Fruit fly (Drosophila melanogaster) whole organism, embryonic: ENCODE data around the gene CG32985.

Experiments
- Abd-B ChIP-seq: fragments of 200-800 bp; sonication (Bioruptor generic); optimal IDR thresholded peaks from 2 replicates; lab custom pipeline; 2018; ENCODE audit warnings: missing biosample characterization, mild to moderate bottlenecking, missing genetic modification characterization, moderate library complexity
- Atf3 ChIP-seq: fragments of 200-800 bp; sonication (Bioruptor generic); optimal IDR thresholded peaks from 3 replicates; lab custom pipeline; 2016; ENCODE audit warnings: missing biosample characterization, missing genetic modification characterization
- CG10147 ChIP-seq: fragments of 200-800 bp; sonication (Bioruptor generic); optimal IDR thresholded peaks from 2 replicates; lab custom pipeline; 2019; ENCODE audit warnings: missing biosample characterization, mild to moderate bottlenecking, missing genetic modification characterization, moderate library complexity
- CG11456 ChIP-seq: fragments of 200-800 bp; sonication (Bioruptor generic); IDR thresholded peaks from 3 replicates; pipeline ENCODE4 v1.3.6; 2022; ENCODE audit warnings: missing biosample characterization, missing genetic modification characterization
- CG12104 ChIP-seq: fragments of 200-800 bp; sonication (Bioruptor generic); optimal IDR thresholded peaks from 3 replicates; lab custom pipeline; 2016; ENCODE audit warnings: missing biosample characterization, missing genetic modification characterization
- CG12942 ChIP-seq: fragments of 200-800 bp; sonication (Bioruptor generic); optimal IDR thresholded peaks from 3 replicates; lab custom pipeline; 2016; ENCODE audit warnings: missing biosample characterization, missing genetic modification characterization
- CG13424 ChIP-seq: fragments of 200-800 bp; sonication (Bioruptor generic); optimal IDR thresholded peaks from 2 replicates; lab custom pipeline; 2019; ENCODE audit warnings: missing biosample characterization, mild to moderate bottlenecking, missing genetic modification characterization, moderate library complexity
- CG13775 ChIP-seq: fragments of 200-800 bp; sonication (Bioruptor generic); optimal IDR thresholded peaks from 3 replicates; lab custom pipeline; 2017; ENCODE audit warnings: missing biosample characterization, mild to moderate bottlenecking, missing genetic modification characterization
- CG15073 ChIP-seq: fragments of 200-800 bp; sonication (Bioruptor generic); optimal IDR thresholded peaks from 2 replicates; lab custom pipeline; 2016; ENCODE audit warnings: missing biosample characterization, missing genetic modification characterization
- CG16813 ChIP-seq: fragments of 200-800 bp; sonication (Bioruptor generic); IDR thresholded peaks from 3 replicates; pipeline ENCODE4 v1.3.6; 2022; ENCODE audit warnings: missing biosample characterization, missing genetic modification characterization; ENCODE audit not compliant: partially characterized antibody
- CG16815 ChIP-seq: fragments of 200-800 bp; sonication (Bioruptor generic); optimal IDR thresholded peaks from 3 replicates; lab custom pipeline; 2017; ENCODE audit warnings: missing biosample characterization, mild to moderate bottlenecking, missing genetic modification characterization
- CG17328 ChIP-seq: fragments of 200-800 bp; sonication (Bioruptor generic); IDR thresholded peaks from 2 replicates; pipeline ENCODE4 v1.3.6; 2022; ENCODE audit warnings: missing biosample characterization, missing genetic modification characterization
- CG17359 ChIP-seq: fragments of 200-800 bp; sonication (Bioruptor generic); optimal IDR thresholded peaks from 3 replicates; lab custom pipeline; 2018; ENCODE audit warnings: missing biosample characterization, mild to moderate bottlenecking, missing genetic modification characterization, moderate library complexity
- CG17912 ChIP-seq: fragments of 200-800 bp; sonication (Bioruptor generic); optimal IDR thresholded peaks from 2 replicates; lab custom pipeline; 2018; ENCODE audit warnings: missing biosample characterization, mild to moderate bottlenecking, missing genetic modification characterization
- CG31441 ChIP-seq: fragments of 200-800 bp; sonication (Bioruptor generic); IDR thresholded peaks from 2 replicates; pipeline ENCODE4 v1.3.6; 2022; ENCODE audit warnings: missing biosample characterization, missing genetic modification characterization
- CG3281 ChIP-seq: fragments of 200-800 bp; sonication (Bioruptor generic); optimal IDR thresholded peaks from 3 replicates; lab custom pipeline; 2017; ENCODE audit warnings: missing biosample characterization, mild to moderate bottlenecking, missing genetic modification characterization
- CG33213 ChIP-seq: fragments of 200-800 bp; sonication (Bioruptor generic); optimal IDR thresholded peaks from 3 replicates; lab custom pipeline; 2016; ENCODE audit warnings: missing biosample characterization, missing genetic modification characterization
- CG4360 ChIP-seq: fragments of 200-800 bp; sonication (Bioruptor generic); IDR thresholded peaks from 2 replicates; pipeline ENCODE4 v1.3.6; 2022; ENCODE audit warnings: missing biosample characterization, missing genetic modification characterization
- CG5180 ChIP-seq: fragments of 200-800 bp; sonication (Bioruptor generic); optimal IDR thresholded peaks from 3 replicates; lab custom pipeline; 2017; ENCODE audit warnings: missing biosample characterization, missing genetic modification characterization, mild to moderate bottlenecking, moderate library complexity, missing genetic modification reagents
- CG6765 ChIP-seq: fragments of 200-800 bp; sonication (Bioruptor generic); optimal IDR thresholded peaks from 3 replicates; lab custom pipeline; 2017; ENCODE audit warnings: missing biosample characterization, mild to moderate bottlenecking, missing genetic modification characterization
- CG7786 ChIP-seq: fragments of 200-800 bp; sonication (Bioruptor generic); optimal IDR thresholded peaks from 2 replicates; lab custom pipeline; 2016; ENCODE audit warnings: missing biosample characterization, missing genetic modification characterization
- CG9437 ChIP-seq: fragments of 200-800 bp; sonication (Bioruptor generic); optimal IDR thresholded peaks from 2 replicates; lab custom pipeline; 2018; ENCODE audit warnings: missing biosample characterization, mild to moderate bottlenecking, missing genetic modification characterization
- Chrac-16 ChIP-seq: fragments of 200-800 bp; sonication (Bioruptor generic); optimal IDR thresholded peaks from 3 replicates; lab custom pipeline; 2016; ENCODE audit warnings: missing biosample characterization, missing genetic modification characterization
- Doc3 ChIP-seq: fragments of 200-800 bp; sonication (Bioruptor generic); IDR thresholded peaks from 3 replicates; pipeline ENCODE4 v1.3.6; 2022; ENCODE audit warnings: missing biosample characterization, missing genetic modification characterization; ENCODE audit not compliant: partially characterized antibody
- Eip74EF ChIP-seq, 2 experiments: fragments of 200-800 bp in 1 of 2; fragments of >200 bp in 1 of 2; sonication (Bioruptor generic) in 1 of 2; optimal IDR thresholded peaks; 2 replicates each; lab custom pipeline; 2017 to 2019; ENCODE audit warnings: missing biosample characterization in 2 of 2, missing genetic modification characterization in 2 of 2, mild to moderate bottlenecking in 1 of 2, moderate library complexity in 1 of 2
- Ets65A ChIP-seq: fragments of 200-800 bp; sonication (Bioruptor generic); peaks from one replicate; lab custom pipeline; 2016; ENCODE audit warnings: missing biosample characterization, missing genetic modification characterization
- Hr3 ChIP-seq: fragments of 200-800 bp; sonication (Bioruptor generic); optimal IDR thresholded peaks from 3 replicates; lab custom pipeline; 2016; ENCODE audit warnings: missing biosample characterization, missing genetic modification characterization
- Hsf ChIP-seq: fragments of 200-800 bp; sonication (Bioruptor generic); optimal IDR thresholded peaks from 3 replicates; lab custom pipeline; 2016; ENCODE audit warnings: missing biosample characterization, missing genetic modification characterization
- Lhr ChIP-seq: fragments of 200-800 bp; sonication (Bioruptor generic); optimal IDR thresholded peaks from 3 replicates; lab custom pipeline; 2017; ENCODE audit warnings: mild to moderate bottlenecking, missing biosample characterization, missing genetic modification reagents, missing genetic modification characterization
- Mrtf ChIP-seq: fragments of 200-800 bp; sonication (Bioruptor generic); IDR thresholded peaks from 3 replicates; pipeline ENCODE4 v1.3.6; 2022; ENCODE audit warnings: missing biosample characterization, missing genetic modification characterization
- Nf-YB ChIP-seq: fragments of 200-800 bp; sonication (Bioruptor generic); optimal IDR thresholded peaks from 3 replicates; lab custom pipeline; 2019; ENCODE audit warnings: missing biosample characterization, mild to moderate bottlenecking, missing genetic modification characterization, moderate library complexity
- Pdp1 ChIP-seq, 2 experiments: fragments of 200-800 bp; sonication (Bioruptor generic); optimal IDR thresholded peaks; 3 replicates each; lab custom pipeline; 2016; ENCODE audit warnings: missing biosample characterization in 2 of 2, missing genetic modification characterization in 2 of 2, mild to moderate bottlenecking in 1 of 2, moderate library complexity in 1 of 2
- ac ChIP-seq: fragments of 200-800 bp; sonication (Bioruptor generic); optimal IDR thresholded peaks from 3 replicates; lab custom pipeline; 2017; ENCODE audit warnings: missing biosample characterization, mild to moderate bottlenecking, missing genetic modification characterization
- bbx ChIP-seq: fragments of 200-800 bp; sonication (Bioruptor generic); IDR thresholded peaks from 2 replicates; pipeline ENCODE4 v1.3.6; 2022; ENCODE audit warnings: missing biosample characterization, missing genetic modification characterization; ENCODE audit not compliant: partially characterized antibody
- br ChIP-seq: fragments of >200 bp; optimal IDR thresholded peaks from 2 replicates; lab custom pipeline; 2017
- btn ChIP-seq: fragments of 200-800 bp; sonication (Bioruptor generic); optimal IDR thresholded peaks from 2 replicates; lab custom pipeline; 2016; ENCODE audit warnings: missing biosample characterization, missing genetic modification characterization
- dm ChIP-seq: fragments of 200-800 bp; sonication (Bioruptor generic); optimal IDR thresholded peaks from 3 replicates; lab custom pipeline; 2016; ENCODE audit warnings: missing biosample characterization, missing genetic modification characterization
- eve ChIP-seq, 2 experiments: fragments of >200 bp; optimal IDR thresholded peaks; 2 replicates each; lab custom pipeline; 2017; ENCODE audit warnings: missing biosample characterization in 2 of 2, missing genetic modification characterization in 2 of 2
- fd96Cb ChIP-seq: fragments of 200-800 bp; sonication (Bioruptor generic); optimal IDR thresholded peaks from 2 replicates; lab custom pipeline; 2018; ENCODE audit warnings: missing biosample characterization, mild to moderate bottlenecking, missing genetic modification characterization, moderate library complexity
- grn ChIP-seq: fragments of 200-800 bp; sonication (Bioruptor generic); optimal IDR thresholded peaks from 3 replicates; lab custom pipeline; 2017; ENCODE audit warnings: missing biosample characterization, missing genetic modification characterization
- inv ChIP-seq: fragments of 200-800 bp; sonication (Bioruptor generic); IDR thresholded peaks from 2 replicates; pipeline ENCODE4 v1.3.6; 2022; ENCODE audit warnings: missing biosample characterization, missing genetic modification characterization; ENCODE audit not compliant: partially characterized antibody
- kah ChIP-seq: fragments of 200-800 bp; sonication (Bioruptor generic); optimal IDR thresholded peaks from 2 replicates; lab custom pipeline; 2018; ENCODE audit warnings: missing biosample characterization, mild to moderate bottlenecking, missing genetic modification characterization
- maf-S ChIP-seq: fragments of 200-800 bp; sonication (Bioruptor generic); optimal IDR thresholded peaks from 2 replicates; lab custom pipeline; 2016; ENCODE audit warnings: missing biosample characterization, missing genetic modification characterization
- mam ChIP-seq: fragments of 200-800 bp; sonication (Bioruptor generic); optimal IDR thresholded peaks from 3 replicates; lab custom pipeline; 2016; ENCODE audit warnings: missing biosample characterization, missing genetic modification characterization
- salm ChIP-seq: fragments of 200-800 bp; sonication (Bioruptor generic); optimal IDR thresholded peaks from 2 replicates; lab custom pipeline; 2018; ENCODE audit warnings: missing biosample characterization, mild to moderate bottlenecking, missing genetic modification characterization
- slp2 ChIP-seq: fragments of 200-800 bp; sonication (Bioruptor generic); optimal IDR thresholded peaks from 2 replicates; lab custom pipeline; 2016; ENCODE audit warnings: missing biosample characterization, missing genetic modification characterization
- sob ChIP-seq: fragments of 200-800 bp; sonication (Bioruptor generic); IDR thresholded peaks from 2 replicates; pipeline ENCODE4 v1.3.6; 2022; ENCODE audit warnings: missing biosample characterization, missing genetic modification characterization
- sqz ChIP-seq: fragments of 200-800 bp; sonication (Bioruptor generic); optimal IDR thresholded peaks from 3 replicates; lab custom pipeline; 2018; ENCODE audit warnings: missing biosample characterization, mild to moderate bottlenecking, missing genetic modification characterization
- ttk ChIP-seq: fragments of 200-800 bp; sonication (Bioruptor generic); IDR thresholded peaks from 2 replicates; pipeline ENCODE4 v2.1.2; 2022; ENCODE audit warnings: missing biosample characterization, missing genetic modification characterization

Gene CG32985

dm6 chr2L:8982584-8983302 lies 20.4 kb downstream of the CG32985 start (continued):
- TF ChIP-seq CG10147 (peak; percentile 50), grn (GFP tag; lab: Kevin White, UChicago) (peak; percentile 84), CG31441 (peak; percentile 58; the same call in 1 of the 2 replicates), CG17359 (tag; lab: Kevin White, UChicago) (peak; percentile 70), CG6765 (GFP tag; lab: Kevin White, UChicago) (no peak), salm (tag; lab: Kevin White, UChicago) (peak; percentile 40), sob (GFP tag; lab: Robert Waterston, UW) (peak; percentile 47; the same call in 1 of the 2 replicates), kah (GFP tag; lab: Kevin White, UChicago) (no peak), CG3281 (GFP tag; lab: Kevin White, UChicago) (peak; percentile 23), maf-S (GFP tag; lab: Kevin White, UChicago) (peak; percentile 44), CG12104 (peak; percentile 11), Abd-B (peak; percentile 28), CG5180 (peak; percentile 13), Chrac-16 (GFP tag; lab: Kevin White, UChicago) (peak; percentile 27), bbx (GFP tag; lab: Robert Waterston, UW) (no peak), CG9437 (peak; percentile 7), CG4360 (GFP tag; lab: Robert Waterston, UW) (no peak), CG7786 (peak; percentile 11), dm (GFP tag; lab: Kevin White, UChicago) (peak; percentile 11), CG12942 (peak; percentile 6), eve (GFP tag; optimal IDR thresholded peaks at IDR 0.05; lab: Kevin White, UChicago) (peak in 1 of 2 experiments; percentile 57), Nf-YB (GFP tag; lab: Kevin White, UChicago) (peak; percentile 11), Pdp1 (GFP tag; optimal IDR thresholded peaks at IDR 0.05; lab: Kevin White, UChicago) (peak; percentile 8 to 23), CG17328 (GFP tag; lab: Robert Waterston, UW) (peak; percentile 52), CG33213 (GFP tag; lab: Kevin White, UChicago) (no peak), CG15073 (no peak), Hsf (GFP tag; lab: Kevin White, UChicago) (peak; percentile 38), Eip74EF (GFP tag; optimal IDR thresholded peaks at IDR 0.05; lab: Kevin White, UChicago) (peak in 1 of 2 experiments; percentile 59), CG16813 (GFP tag; lab: Robert Waterston, UW) (no peak), Mrtf (GFP tag; lab: Robert Waterston, UW) (peak; percentile 61; the same call in 1 of the 3 replicates), Doc3 (GFP tag; lab: Robert Waterston, UW) (no peak), fd96Cb (tag; lab: Kevin White, UChicago) (peak; percentile 41), CG13775 (GFP tag; lab: Kevin White, UChicago) (no peak), CG17912 (no peak), inv (no peak), Lhr (GFP tag; lab: Kevin White, UChicago) (no peak), sqz (GFP tag; lab: Kevin White, UChicago) (peak; percentile 49), Hr3 (peak; percentile 43), CG13424 (tag; lab: Kevin White, UChicago) (peak; percentile 65), br (lab: Kevin White, UChicago) (no peak), mam (GFP tag; lab: Kevin White, UChicago) (peak; percentile 42), btn (GFP tag; lab: Kevin White, UChicago) (no peak), CG11456 (GFP tag; lab: Robert Waterston, UW) (no peak), CG16815 (GFP tag; lab: Kevin White, UChicago) (no peak), Atf3 (GFP tag; lab: Kevin White, UChicago) (peak; percentile 34), slp2 (GFP tag; lab: Kevin White, UChicago) (peak; percentile 29), ac (GFP tag; lab: Kevin White, UChicago) (no peak), ttk (GFP tag; lab: Robert Waterston, UW) (peak; percentile 33; the same call in 1 of the 2 replicates), Ets65A (peak; percentile 51)
